Fruit fly (Drosophila melanogaster) whole organism, wandering third instar larva: ENCODE results near the gene CG7968.

Experiments used
- Abd-B ChIP-seq: fragments of >200 bp; optimal IDR thresholded peaks from 2 replicates; lab custom pipeline; 2017; ENCODE audit warnings: missing biosample characterization, missing genetic modification characterization
- CG32264 ChIP-seq: fragments of 200-800 bp; sonication (Bioruptor generic); optimal IDR thresholded peaks from 2 replicates; lab custom pipeline; 2016; ENCODE audit warnings: missing biosample characterization, missing genetic modification characterization
- CG9705 ChIP-seq: fragments of 200-800 bp; sonication (Bioruptor generic); optimal IDR thresholded peaks from 2 replicates; lab custom pipeline; 2018; ENCODE audit warnings: missing biosample characterization, mild to moderate bottlenecking, missing genetic modification characterization
- CrebA ChIP-seq: fragments of 200-800 bp; sonication (Bioruptor generic); optimal IDR thresholded peaks from 2 replicates; lab custom pipeline; 2016; ENCODE audit warnings: missing biosample characterization, mild to moderate bottlenecking, missing genetic modification characterization, borderline replicate concordance
- Dif ChIP-seq: fragments of 200-275, 200-300 bp; sonication (Bioruptor generic); optimal IDR thresholded peaks from 2 replicates; lab custom pipeline; 2018; ENCODE audit warnings: missing biosample characterization, missing genetic modification characterization; ENCODE audit not compliant: partially characterized antibody
- GATAd ChIP-seq: sonication (Bioruptor generic); optimal IDR thresholded peaks from 2 replicates; lab custom pipeline; 2016; ENCODE audit warnings: missing biosample characterization, missing genetic modification characterization
- HLH106 ChIP-seq: fragments of 200-800 bp; optimal IDR thresholded peaks from 3 replicates; lab custom pipeline; 2019; ENCODE audit warnings: missing biosample characterization, mild to moderate bottlenecking, missing genetic modification characterization, moderate library complexity
- Hnf4 ChIP-seq: fragments of 200-800 bp; sonication (Bioruptor generic); optimal IDR thresholded peaks from 2 replicates; lab custom pipeline; 2016; ENCODE audit warnings: missing biosample characterization, mild to moderate bottlenecking, missing genetic modification characterization
- Hr78 ChIP-seq: fragments of >200 bp; optimal IDR thresholded peaks from 2 replicates; lab custom pipeline; 2017; ENCODE audit warnings: missing biosample characterization, missing genetic modification characterization
- Hr83 ChIP-seq: fragments of 200-300 bp; sonication (Bioruptor generic); optimal IDR thresholded peaks from 2 replicates; lab custom pipeline; 2016; ENCODE audit warnings: missing biosample characterization, mild to moderate bottlenecking, missing genetic modification characterization, moderate library complexity; ENCODE audit not compliant: poor library complexity, severe bottlenecking
- Mio ChIP-seq: sonication (Bioruptor generic); optimal IDR thresholded peaks from 2 replicates; lab custom pipeline; 2016; ENCODE audit warnings: missing biosample characterization, missing genetic modification characterization
- Myc ChIP-seq: fragments of >200 bp; optimal IDR thresholded peaks from 2 replicates; lab custom pipeline; 2017
- N ChIP-seq: fragments of >200 bp; optimal IDR thresholded peaks from 2 replicates; lab custom pipeline; 2018; ENCODE audit warnings: missing biosample characterization, missing external identifiers, missing genetic modification characterization
- OdsH ChIP-seq: fragments of 200-800 bp; sonication (Bioruptor generic); optimal IDR thresholded peaks from 2 replicates; lab custom pipeline; 2016; ENCODE audit warnings: missing biosample characterization, mild to moderate bottlenecking, missing genetic modification characterization
- Rel ChIP-seq, 2 experiments: fragments of 200-800 bp; sonication (Bioruptor generic) in 1 of 2; optimal IDR thresholded peaks; 2 replicates in 1 of 2; 3 replicates in 1 of 2; lab custom pipeline; 2016 to 2019; ENCODE audit warnings: mild to moderate bottlenecking in 2 of 2, missing biosample characterization in 2 of 2, missing genetic modification characterization in 2 of 2, moderate library complexity in 1 of 2
- Sp1 ChIP-seq: fragments of 200-800 bp; sonication (Bioruptor generic); optimal IDR thresholded peaks from 3 replicates; lab custom pipeline; 2019; ENCODE audit warnings: missing biosample characterization, mild to moderate bottlenecking, missing genetic modification characterization, moderate library complexity
- Vsx2 ChIP-seq: fragments of 200-300, 225-300 bp; sonication (Bioruptor generic); optimal IDR thresholded peaks from 2 replicates; lab custom pipeline; 2018; ENCODE audit warnings: missing biosample characterization, missing genetic modification characterization; ENCODE audit not compliant: partially characterized antibody
- br ChIP-seq: fragments of 200-800 bp; sonication (Bioruptor generic); optimal IDR thresholded peaks from 2 replicates; lab custom pipeline; 2016; ENCODE audit warnings: missing biosample characterization, missing genetic modification characterization
- brk ChIP-seq: fragments of 200-800 bp; sonication (Bioruptor generic); optimal IDR thresholded peaks from 2 replicates; lab custom pipeline; 2016; ENCODE audit warnings: missing biosample characterization, mild to moderate bottlenecking, missing genetic modification characterization
- dl ChIP-seq, 2 experiments: fragments of 175-275, 200-275 bp in 1 of 2; fragments of 200-275 bp in 1 of 2; sonication (Bioruptor generic); optimal IDR thresholded peaks; lab custom pipeline; 2018; ENCODE audit warnings: mild to moderate bottlenecking in 2 of 2, missing biosample characterization in 2 of 2, missing genetic modification characterization in 2 of 2, moderate library complexity in 2 of 2; ENCODE audit not compliant: partially characterized antibody in 2 of 2, insufficient read depth in 1 of 2
- dmrt93B ChIP-seq: fragments of 200-800 bp; sonication (Bioruptor generic); optimal IDR thresholded peaks from 2 replicates; lab custom pipeline; 2018; ENCODE audit warnings: missing biosample characterization, mild to moderate bottlenecking, missing genetic modification characterization
- foxo ChIP-seq, 2 experiments: fragments of 200-800 bp; sonication (Bioruptor generic); optimal IDR thresholded peaks; 2 replicates in 1 of 2; 3 replicates in 1 of 2; lab custom pipeline; 2016 to 2017; ENCODE audit warnings: missing biosample characterization in 2 of 2, missing genetic modification characterization in 2 of 2
- fru ChIP-seq: fragments of 200-800 bp; sonication (Bioruptor generic); optimal IDR thresholded peaks from 3 replicates; lab custom pipeline; 2016; ENCODE audit warnings: missing biosample characterization, mild to moderate bottlenecking, missing genetic modification characterization
- h ChIP-seq: fragments of 200-800 bp; sonication (Bioruptor generic); optimal IDR thresholded peaks from 3 replicates; lab custom pipeline; 2016; ENCODE audit warnings: missing biosample characterization, mild to moderate bottlenecking, missing genetic modification characterization
- jim ChIP-seq: fragments of 175-275, 200-325 bp; sonication (Bioruptor generic); optimal IDR thresholded peaks from 2 replicates; lab custom pipeline; 2016; ENCODE audit warnings: missing biosample characterization, mild to moderate bottlenecking, missing genetic modification characterization
- lola ChIP-seq: fragments of >200 bp; optimal IDR thresholded peaks from 2 replicates; lab custom pipeline; 2017; ENCODE audit warnings: missing biosample characterization, missing genetic modification characterization
- pan ChIP-seq: fragments of >200 bp; optimal IDR thresholded peaks from 2 replicates; lab custom pipeline; 2017
- psq ChIP-seq: fragments of 200-800 bp; sonication (Bioruptor generic); optimal IDR thresholded peaks from 3 replicates; lab custom pipeline; 2017; ENCODE audit warnings: missing biosample characterization, mild to moderate bottlenecking, missing genetic modification characterization, moderate library complexity
- rgr ChIP-seq: fragments of 200-800 bp; sonication (Bioruptor generic); optimal IDR thresholded peaks from 3 replicates; lab custom pipeline; 2016; ENCODE audit warnings: missing biosample characterization, mild to moderate bottlenecking, missing genetic modification characterization
- sage ChIP-seq: fragments of 200-800 bp; sonication (Bioruptor generic); optimal IDR thresholded peaks from 2 replicates; lab custom pipeline; 2016; ENCODE audit warnings: missing biosample characterization, mild to moderate bottlenecking, missing genetic modification characterization
- sv ChIP-seq: fragments of 200-800 bp; sonication (Bioruptor generic); optimal IDR thresholded peaks from 3 replicates; lab custom pipeline; 2016; ENCODE audit warnings: missing biosample characterization, missing genetic modification characterization
- tai ChIP-seq: sonication (Bioruptor generic); optimal IDR thresholded peaks from 2 replicates; lab custom pipeline; 2016; ENCODE audit warnings: missing biosample characterization, missing genetic modification characterization
- woc ChIP-seq: sonication (Bioruptor generic); optimal IDR thresholded peaks from 2 replicates; lab custom pipeline; 2016; ENCODE audit warnings: missing biosample characterization, mild to moderate bottlenecking, missing genetic modification characterization

Gene CG7968

DNA sequence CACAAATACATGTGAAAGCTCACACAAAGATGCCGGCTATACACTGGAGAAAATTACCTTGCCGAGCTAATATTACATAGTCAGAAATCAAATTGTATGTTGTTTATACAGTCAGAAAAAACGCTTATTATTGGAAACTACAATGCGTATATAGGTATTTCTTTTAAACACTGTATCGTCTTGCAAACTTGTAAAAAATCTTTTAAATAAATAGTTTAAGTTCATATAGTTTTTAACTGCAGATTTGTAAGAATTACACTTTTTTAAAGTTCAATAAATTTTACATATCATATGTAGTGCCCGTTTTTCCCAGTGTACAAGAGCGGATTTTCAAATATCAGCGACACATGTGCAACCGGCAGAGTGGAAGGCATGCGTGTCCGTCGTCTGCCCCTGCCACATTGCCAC is 9.5 kb upstream of the CG7968 start (continued):
- TF ChIP-seq Mio (GFP tag; lab: Kevin White, UChicago) (peak; percentile 8), Dif (GFP tag; lab: Kevin White, UChicago) (no peak)

DNA sequence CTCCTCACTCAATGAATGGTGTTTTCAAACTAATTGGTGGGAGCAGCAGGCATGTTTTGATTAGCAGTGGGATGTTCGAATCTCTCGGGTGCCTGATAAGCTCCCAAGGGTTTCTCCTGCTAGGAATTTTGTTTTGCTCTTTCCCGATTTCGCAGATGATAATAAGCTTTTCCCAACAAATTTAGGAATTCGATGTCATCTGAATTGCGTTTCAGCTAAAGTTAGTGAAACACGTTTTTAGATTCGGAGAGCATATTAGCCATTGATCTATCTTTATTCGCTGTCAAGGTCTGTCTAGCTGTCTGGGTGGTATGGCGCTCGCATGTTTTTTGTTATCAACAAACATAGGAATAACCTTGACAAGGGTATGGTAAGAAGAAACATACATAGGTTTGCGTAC is 7.7 kb upstream of the CG7968 start, which contains the start of gene CG33307:
TSS of gene CG33307 (minus strand) at position 13 of the 400 bp plus-strand sequence.
- TF ChIP-seq N (GFP tag; lab: Kevin White, UChicago), result no peak

DNA sequence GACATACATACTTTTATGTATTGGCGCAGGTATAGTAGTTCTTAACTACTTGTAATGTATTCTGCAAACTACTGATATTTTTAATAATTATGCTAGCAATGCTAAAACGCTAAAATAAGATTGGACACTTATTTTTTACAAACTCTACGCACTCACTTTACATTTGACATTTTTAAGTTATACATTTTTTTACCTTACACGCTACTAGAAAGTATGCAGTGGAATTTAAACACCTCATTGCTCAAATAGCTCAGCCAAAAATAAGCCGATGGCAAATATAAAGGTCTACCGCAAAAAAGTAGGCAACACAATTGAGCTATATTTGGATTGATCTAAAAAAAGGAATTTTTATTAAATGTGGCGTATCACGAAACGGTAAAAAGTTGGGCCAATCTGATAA is 7.1 kb upstream of the CG7968 start:
- TF ChIP-seq foxo (GFP tag; optimal IDR thresholded peaks at IDR 0.05; lab: Kevin White, UChicago) (no peak), OdsH (GFP tag; lab: Kevin White, UChicago) (no peak), dmrt93B (GFP tag; lab: Kevin White, UChicago) (no peak), Myc (lab: Kevin White, UChicago) (peak; percentile 91), Mio (GFP tag; lab: Kevin White, UChicago) (no peak), Hr78 (GFP tag; lab: Kevin White, UChicago) (no peak), tai (GFP tag; lab: Kevin White, UChicago) (peak; percentile 31), GATAd (no peak), N (GFP tag; lab: Kevin White, UChicago) (no peak), woc (GFP tag; lab: Kevin White, UChicago) (no peak), fru (GFP tag; lab: Kevin White, UChicago) (no peak), Vsx2 (GFP tag; lab: Kevin White, UChicago) (no peak), jim (GFP tag; lab: Kevin White, UChicago) (no peak), sage (GFP tag; lab: Kevin White, UChicago) (no peak), CG9705 (GFP tag; lab: Kevin White, UChicago) (no peak), brk (GFP tag; lab: Kevin White, UChicago) (no peak), Dif (GFP tag; lab: Kevin White, UChicago) (no peak)
- TF ChIP-seq, all 38 proteins: peak for 2

DNA sequence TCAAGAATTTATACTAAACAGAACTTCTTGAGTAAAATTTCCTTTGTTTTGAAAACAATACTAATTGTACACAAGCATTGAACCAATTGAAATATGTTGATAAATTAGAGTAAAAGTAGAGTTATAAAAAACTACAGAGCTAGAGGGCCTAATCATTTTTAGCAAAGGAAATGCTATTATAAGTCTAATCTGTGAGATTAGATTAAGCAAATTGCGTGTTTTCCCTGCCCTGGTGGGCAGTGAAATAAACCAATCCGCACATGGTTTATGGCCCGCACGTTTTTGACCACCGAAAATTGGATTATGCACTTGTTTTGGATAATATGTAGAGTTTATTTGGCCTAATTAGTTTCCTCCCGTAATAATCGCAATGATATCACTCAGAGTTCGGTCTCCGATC is 6.6 kb upstream of the CG7968 start:
- TF ChIP-seq Hr78 (GFP tag; lab: Kevin White, UChicago), result no peak
- no peak for TF ChIP-seq Sp1 (GFP tag; lab: Kevin White, UChicago)
- no peak for TF ChIP-seq lola (GFP tag; lab: Kevin White, UChicago)
- TF ChIP-seq pan (lab: Kevin White, UChicago), result no peak
- no peak for TF ChIP-seq Hr83 (GFP tag; lab: Kevin White, UChicago)
- no peak for TF ChIP-seq Abd-B (GFP tag; lab: Kevin White, UChicago)

DNA sequence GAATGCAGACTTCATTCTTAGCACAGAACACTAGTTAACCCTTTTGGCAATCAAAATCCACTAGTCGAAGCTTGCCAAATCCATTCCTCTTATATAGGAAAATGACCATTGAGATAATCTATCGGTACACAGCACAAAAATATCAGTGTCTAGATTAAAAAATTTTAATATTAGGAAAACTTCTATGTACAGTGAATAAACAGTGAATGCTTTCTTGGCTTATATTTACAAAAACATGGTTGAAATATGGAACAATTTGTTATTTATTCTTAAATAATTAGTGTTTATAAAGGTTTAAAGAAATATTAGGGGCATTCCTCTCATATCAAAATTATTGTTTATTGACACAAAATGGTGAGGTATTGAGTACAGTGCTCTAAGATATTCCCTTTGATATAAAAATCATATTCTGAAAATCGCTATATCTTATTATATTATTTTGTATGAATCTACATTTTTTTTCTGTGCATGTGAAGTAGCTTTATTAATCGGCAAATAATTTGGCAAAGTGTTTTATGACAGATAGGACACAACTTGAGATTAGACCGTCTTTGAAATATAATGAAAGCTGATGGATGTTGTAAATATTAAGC is 5.4 kb upstream of the CG7968 start, which contains the start of gene CG33306:
TSS of gene CG33306 (minus strand) at position 51 of the 593 bp plus-strand sequence.
- no peak for TF ChIP-seq Myc (lab: Kevin White, UChicago)
- peak; percentile 26 for TF ChIP-seq fru (GFP tag; lab: Kevin White, UChicago)
- TF ChIP-seq sv (GFP tag; lab: Kevin White, UChicago), result no peak
- TF ChIP-seq Hr83 (GFP tag; lab: Kevin White, UChicago), result no peak
- peak; percentile 18 for TF ChIP-seq psq (GFP tag; lab: Kevin White, UChicago)
- TF ChIP-seq woc (GFP tag; lab: Kevin White, UChicago), result no peak
- TF ChIP-seq HLH106 (tag; lab: Kevin White, UChicago), result peak; percentile 57
- no peak for TF ChIP-seq sage (GFP tag; lab: Kevin White, UChicago)
- TF ChIP-seq br, result no peak
- TF ChIP-seq OdsH (GFP tag; lab: Kevin White, UChicago), result peak; percentile 50
- no peak for TF ChIP-seq dl (GFP tag; optimal IDR thresholded peaks at IDR 0.05; lab: Kevin White, UChicago; ENCODE audit: insufficient read depth in 1 of 2, partially characterized antibody in 2 of 2)
- no peak for TF ChIP-seq CrebA (GFP tag; lab: Kevin White, UChicago)
- TF ChIP-seq brk (GFP tag; lab: Kevin White, UChicago), result peak; percentile 50
- TF ChIP-seq Rel (GFP tag; optimal IDR thresholded peaks at IDR 0.05; lab: Kevin White, UChicago), result no peak
- peak; percentile 20 for TF ChIP-seq Rel (tag; optimal IDR thresholded peaks at IDR 0.05; lab: Kevin White, UChicago)
- TF ChIP-seq foxo (GFP tag; optimal IDR thresholded peaks at IDR 0.05; lab: Kevin White, UChicago), result peak in 1 of 2 experiments; percentile 61
- no peak for TF ChIP-seq CG32264 (GFP tag; lab: Kevin White, UChicago)
- no peak for TF ChIP-seq GATAd
- no peak for TF ChIP-seq pan (lab: Kevin White, UChicago)
- peak; percentile 62 for TF ChIP-seq Sp1 (GFP tag; lab: Kevin White, UChicago)
- peak; percentile 53 for TF ChIP-seq h (GFP tag; lab: Kevin White, UChicago)
- peak; percentile 39 for TF ChIP-seq rgr (GFP tag; lab: Kevin White, UChicago)
- TF ChIP-seq dmrt93B (GFP tag; lab: Kevin White, UChicago), result no peak
- TF ChIP-seq Hnf4 (GFP tag; lab: Kevin White, UChicago), result no peak
